Fruit fly (Drosophila melanogaster): ENCODE data around the gene pcx.

Gene pcx

dm6 chrX:2274704-2275199, 49.7 kb downstream of the pcx start, which contains the start of gene Grp170 (continued):
- TF ChIP-seq grn (GFP tag; optimal IDR thresholded peaks at IDR 0.05): peak; percentile 22
- peak; percentile 35 for TF ChIP-seq CG13894 (tag; optimal IDR thresholded peaks at IDR 0.05)
- peak; percentile 56; the same call in 1 of the 2 replicates for TF ChIP-seq MBD-R2 (GFP tag; IDR thresholded peaks at IDR 0.05)
- peak; percentile 6 for TF ChIP-seq CG13624 (GFP tag; optimal IDR thresholded peaks at IDR 0.05)
- peak; percentile 79 for TF ChIP-seq CG34224 (GFP tag; IDR thresholded peaks at IDR 0.05; ENCODE audit: partially characterized antibody)
- TF ChIP-seq ato (GFP tag; IDR thresholded peaks at IDR 0.05; ENCODE audit: partially characterized antibody): peak; percentile 74; the same call in 1 of the 2 replicates
- no peak for TF ChIP-seq CG8478 (optimal IDR thresholded peaks at IDR 0.05)
- TF ChIP-seq Xrp1 (GFP tag; IDR thresholded peaks at IDR 0.05): no peak
- no peak for TF ChIP-seq CG11456 (GFP tag; IDR thresholded peaks at IDR 0.05)
- no peak for TF ChIP-seq emc (GFP tag; optimal IDR thresholded peaks at IDR 0.05)
- TF ChIP-seq CG13287 (GFP tag; IDR thresholded peaks at IDR 0.05; ENCODE audit: partially characterized antibody): peak; percentile 93
- no peak for TF ChIP-seq sens-2 (GFP tag; IDR thresholded peaks at IDR 0.05)
- TF ChIP-seq onecut (GFP tag; IDR thresholded peaks at IDR 0.05): peak; percentile 20; the same call in 1 of the 2 replicates
- TF ChIP-seq hth (optimal IDR thresholded peaks at IDR 0.05): no peak
- TF ChIP-seq CG43689 (GFP tag; IDR thresholded peaks at IDR 0.05): no peak
- peak; percentile 87 for TF ChIP-seq CG16813 (GFP tag; IDR thresholded peaks at IDR 0.05; ENCODE audit: partially characterized antibody)
- peak; percentile 93 for TF ChIP-seq CG42726 (GFP tag; IDR thresholded peaks at IDR 0.05; ENCODE audit: partially characterized antibody)
- no peak for TF ChIP-seq ab (GFP tag; optimal IDR thresholded peaks at IDR 0.05)
- TF ChIP-seq jumu (GFP tag; optimal IDR thresholded peaks at IDR 0.05): no peak
- peak; percentile 69 for TF ChIP-seq CG2129 (GFP tag; IDR thresholded peaks at IDR 0.05; ENCODE audit: partially characterized antibody)
- TF ChIP-seq zfh1 (GFP tag; IDR thresholded peaks at IDR 0.05): no peak
- peak; percentile 76 for TF ChIP-seq zen2 (GFP tag; IDR thresholded peaks at IDR 0.05; ENCODE audit: partially characterized antibody)
- TF ChIP-seq CG1603 (tag; optimal IDR thresholded peaks at IDR 0.05): peak; percentile 63
- TF ChIP-seq mirr (GFP tag; optimal IDR thresholded peaks at IDR 0.05): no peak
- TF ChIP-seq Adf1 (GFP tag; IDR thresholded peaks at IDR 0.05): peak; percentile 63
- TF ChIP-seq dmrt99B (tag; optimal IDR thresholded peaks at IDR 0.05): no peak
- TF ChIP-seq maf-S (GFP tag; optimal IDR thresholded peaks at IDR 0.05): no peak
- peak; percentile 85 for TF ChIP-seq CG7963 (GFP tag; IDR thresholded peaks at IDR 0.05; ENCODE audit: partially characterized antibody)
- TF ChIP-seq CG9797 (GFP tag; optimal IDR thresholded peaks at IDR 0.05): peak; percentile 54
- no peak for TF ChIP-seq Neu2 (GFP tag; optimal IDR thresholded peaks at IDR 0.05; ENCODE audit: borderline replicate concordance)
- TF ChIP-seq Side (GFP tag; optimal IDR thresholded peaks at IDR 0.05): no peak
- TF ChIP-seq sug (tag; optimal IDR thresholded peaks at IDR 0.05): peak; percentile 34
- TF ChIP-seq Dll (GFP tag; IDR thresholded peaks at IDR 0.05; ENCODE audit: partially characterized antibody): peak; percentile 86

- no peak for TF ChIP-seq trem (tag; optimal IDR thresholded peaks at IDR 0.05)
- peak; percentile 14; the same call in 2 of the 4 replicates for TF ChIP-seq Dll (GFP tag; IDR thresholded peaks at IDR 0.05; ENCODE audit: partially characterized antibody)
- peak; percentile 57 for TF ChIP-seq sens (GFP tag)
Measured at dm6 chrX:2275249-2275872, 50.3 kb downstream of the pcx start, which contains the start of gene Vml. Gene Vml, plus strand, starts transcription at chrX:2275822.

dm6 chrX:2278782-2279304, 53.7 kb downstream of the pcx start:
- TF ChIP-seq CG12769 (tag; optimal IDR thresholded peaks at IDR 0.05) (peak; percentile 27), pfk (GFP tag; optimal IDR thresholded peaks at IDR 0.05) (peak; percentile 61), sd (tag; optimal IDR thresholded peaks at IDR 0.05) (peak; percentile 52), CG1832 (GFP tag; optimal IDR thresholded peaks at IDR 0.05) (no peak), ftz-f1 (GFP tag; optimal IDR thresholded peaks at IDR 0.05) (peak; percentile 28), phol (tag; optimal IDR thresholded peaks at IDR 0.05) (no peak), nau (GFP tag; optimal IDR thresholded peaks at IDR 0.05) (no peak), wek (GFP tag; optimal IDR thresholded peaks at IDR 0.05) (no peak), Med (GFP tag) (peak; percentile 70), CG10543 (GFP tag; optimal IDR thresholded peaks at IDR 0.05) (peak; percentile 14), CG4707 (GFP tag; optimal IDR thresholded peaks at IDR 0.05) (no peak), CG8089 (GFP tag; optimal IDR thresholded peaks at IDR 0.05) (no peak), CG9932 (GFP tag; IDR thresholded peaks at IDR 0.05) (peak; percentile 15; the same call in 1 of the 2 replicates)
